Worm (Caenorhabditis elegans) whole organism, midembryonic: ENCODE data around the gene znf-593.

ENCODE experiments used
- cog-1 ChIP-seq: sonication (generic microtip); optimal IDR thresholded peaks from 2 replicates; lab custom pipeline; 2016; ENCODE audit warnings: missing genetic modification characterization, missing compliant biosample characterization
- med-1 ChIP-seq: sonication (generic microtip); optimal IDR thresholded peaks from 2 replicates; lab custom pipeline; 2017; ENCODE audit warnings: missing genetic modification characterization, mild to moderate bottlenecking, missing compliant biosample characterization, antibody characterized with exemption, missing genetic modification reagents; ENCODE audit not compliant: insufficient read depth
- ref-1 ChIP-seq: fragments of 200-800 bp; sonication (Bioruptor generic); conservative IDR thresholded peaks from 2 replicates; pipeline ENCODE4 v1.3.6; 2022; ENCODE audit warnings: missing genetic modification reagents, missing genetic modification characterization, missing compliant biosample characterization
- tab-1 ChIP-seq: fragments of 200-800 bp; sonication (Bioruptor generic); IDR thresholded peaks from 2 replicates; pipeline ENCODE4 v1.3.6; 2022; ENCODE audit warnings: missing genetic modification characterization, missing compliant biosample characterization

- TF ChIP-seq med-1, result no peak
- no peak for TF ChIP-seq cog-1 (tag; lab: Kevin White, UChicago)
- TF ChIP-seq ref-1 (GFP tag; lab: Robert Waterston, UW), result no peak
- no peak for TF ChIP-seq tab-1
These were observed 8.7 kb downstream of the znf-593 start, which contains the start of gene faah-4 for ce11 chrIII:11909778-11910177.
